Worm (Caenorhabditis elegans) whole organism, midembryonic: Measurements from ENCODE around the gene F54F2.7.

Experiments
- T22C8.4 ChIP-seq: fragments of 200-800 bp; sonication (Bioruptor generic); IDR thresholded peaks from 2 replicates; pipeline ENCODE4 v1.3.6; 2022; ENCODE audit warnings: missing genetic modification characterization, missing compliant biosample characterization
- cog-1 ChIP-seq: sonication (generic microtip); optimal IDR thresholded peaks from 2 replicates; lab custom pipeline; 2016; ENCODE audit warnings: missing genetic modification characterization, missing compliant biosample characterization
- flt-1 ChIP-seq: fragments of 200-800 bp; sonication (Bioruptor generic); IDR thresholded peaks from 2 replicates; pipeline ENCODE4 v1.3.6; 2022; ENCODE audit warnings: missing genetic modification characterization, missing compliant biosample characterization
- klf-2 ChIP-seq: fragments of 200-800 bp; sonication (Bioruptor generic); conservative IDR thresholded peaks from 2 replicates; pipeline ENCODE4 v1.3.6; 2022; ENCODE audit warnings: missing genetic modification reagents, missing genetic modification characterization, missing compliant biosample characterization
- med-1 ChIP-seq: sonication (generic microtip); optimal IDR thresholded peaks from 2 replicates; lab custom pipeline; 2017; ENCODE audit warnings: missing genetic modification characterization, mild to moderate bottlenecking, missing compliant biosample characterization, antibody characterized with exemption, missing genetic modification reagents; ENCODE audit not compliant: insufficient read depth
- tab-1 ChIP-seq: fragments of 200-800 bp; sonication (Bioruptor generic); IDR thresholded peaks from 2 replicates; pipeline ENCODE4 v1.3.6; 2022; ENCODE audit warnings: missing genetic modification characterization, missing compliant biosample characterization
- ztf-23 ChIP-seq: fragments of 200-800 bp; sonication (Bioruptor generic); IDR thresholded peaks from 2 replicates; pipeline ENCODE4 v1.3.6; 2022; ENCODE audit warnings: missing genetic modification reagents, missing genetic modification characterization, missing compliant biosample characterization
- ztf-29 ChIP-seq: fragments of 200-800 bp; sonication (Bioruptor generic); IDR thresholded peaks from 2 replicates; pipeline ENCODE4 v1.3.6; 2022; ENCODE audit warnings: missing genetic modification reagents, missing genetic modification characterization, missing compliant biosample characterization

- TF ChIP-seq flt-1 (GFP tag; lab: Robert Waterston, UW): no peak
- TF ChIP-seq klf-2 (GFP tag; lab: Robert Waterston, UW): no peak
- no peak for TF ChIP-seq cog-1 (tag; lab: Kevin White, UChicago)
- no peak for TF ChIP-seq T22C8.4 (GFP tag; lab: Robert Waterston, UW)
- TF ChIP-seq ztf-29: no peak
- no peak for TF ChIP-seq ztf-23 (GFP tag; lab: Robert Waterston, UW)
- no peak for TF ChIP-seq med-1 (GFP tag; lab: Kevin White, UChicago)
- TF ChIP-seq tab-1 (GFP tag; lab: Robert Waterston, UW): no peak
These were observed 4.0 kb upstream of the F54F2.7 start for ce11 chrIII:8811111-8811510.
